Worm (Caenorhabditis elegans) whole organism, young adult: ENCODE measurements around the gene cyp-13A1.

ENCODE experiments used
- B0261.1 ChIP-seq: sonication (generic microtip); optimal IDR thresholded peaks from 2 replicates; lab custom pipeline; 2016; ENCODE audit warnings: mild to moderate bottlenecking, missing genetic modification characterization, moderate library complexity, missing compliant biosample characterization
- F22D6.2 ChIP-seq: sonication (generic microtip); optimal IDR thresholded peaks from 2 replicates; lab custom pipeline; 2016; ENCODE audit warnings: mild to moderate bottlenecking, missing genetic modification characterization, missing compliant biosample characterization
- F37B4.10 ChIP-seq: fragments of 200-800 bp; sonication (Bioruptor generic); IDR thresholded peaks from 2 replicates; pipeline ENCODE4 v1.3.6; 2022; ENCODE audit warnings: missing genetic modification characterization, missing compliant biosample characterization
- F39B2.1 ChIP-seq: fragments of 200-800 bp; sonication (Bioruptor generic); IDR thresholded peaks from 2 replicates; pipeline ENCODE4 v1.3.6; 2022; ENCODE audit warnings: missing genetic modification reagents, missing genetic modification characterization, missing compliant biosample characterization
- F52B5.7 ChIP-seq: sonication (generic microtip); optimal IDR thresholded peaks from 2 replicates; lab custom pipeline; 2016; ENCODE audit warnings: mild to moderate bottlenecking, missing genetic modification characterization, missing compliant biosample characterization
- F57C9.4 ChIP-seq: sonication (generic microtip); optimal IDR thresholded peaks from 2 replicates; lab custom pipeline; 2017; ENCODE audit warnings: mild to moderate bottlenecking, missing genetic modification characterization, missing compliant biosample characterization
- K11D2.4 ChIP-seq: fragments of 200-800 bp; sonication (Bioruptor generic); IDR thresholded peaks from 2 replicates; pipeline ENCODE4 v1.3.6; 2022; ENCODE audit warnings: missing genetic modification reagents, missing genetic modification characterization, missing compliant biosample characterization
- K12H6.12 ChIP-seq: fragments of 200-800 bp; sonication (Bioruptor generic); optimal IDR thresholded peaks from 2 replicates; lab custom pipeline; 2018; ENCODE audit warnings: mild to moderate bottlenecking, missing genetic modification characterization, missing compliant biosample characterization
- T26A5.8 ChIP-seq: sonication (generic microtip); optimal IDR thresholded peaks from 2 replicates; lab custom pipeline; 2016; ENCODE audit warnings: missing genetic modification characterization, missing compliant biosample characterization
- Y95B8A.8 ChIP-seq: fragments of 200-800 bp; sonication (Bioruptor generic); IDR thresholded peaks from 2 replicates; pipeline ENCODE4 v1.3.6; 2022; ENCODE audit warnings: missing genetic modification reagents, missing genetic modification characterization, missing compliant biosample characterization
- ZK185.1 ChIP-seq: sonication (generic microtip); optimal IDR thresholded peaks from 2 replicates; lab custom pipeline; 2016; ENCODE audit warnings: mild to moderate bottlenecking, missing genetic modification characterization, missing compliant biosample characterization; ENCODE audit not compliant: poor library complexity, severe bottlenecking
- aptf-3 ChIP-seq: fragments of 200-800 bp; sonication (Bioruptor generic); IDR thresholded peaks from 2 replicates; pipeline ENCODE4 v1.3.6; 2022; ENCODE audit warnings: missing genetic modification characterization, missing compliant biosample characterization
- attf-6 ChIP-seq: fragments of 200-800 bp; sonication (Bioruptor generic); IDR thresholded peaks from 2 replicates; pipeline ENCODE4 v1.3.6; 2022; ENCODE audit warnings: missing genetic modification reagents, missing genetic modification characterization, missing compliant biosample characterization
- bed-1 ChIP-seq: fragments of 200-800 bp; sonication (Bioruptor generic); IDR thresholded peaks from 2 replicates; pipeline ENCODE4 v1.3.6; 2022; ENCODE audit warnings: missing genetic modification reagents, missing genetic modification characterization, missing compliant biosample characterization
- cebp-2 ChIP-seq: fragments of 200-800 bp; sonication (Bioruptor generic); IDR thresholded peaks from 2 replicates; pipeline ENCODE4 v1.3.6; 2022; ENCODE audit warnings: missing genetic modification characterization, missing compliant biosample characterization
- ceh-27 ChIP-seq: fragments of 200-800 bp; sonication (Bioruptor generic); optimal IDR thresholded peaks from 2 replicates; lab custom pipeline; 2018; ENCODE audit warnings: mild to moderate bottlenecking, missing genetic modification characterization, moderate library complexity, missing compliant biosample characterization
- ceh-58 ChIP-seq: fragments of 200-800 bp; sonication (Bioruptor generic); IDR thresholded peaks from 2 replicates; pipeline ENCODE4 v1.3.6; 2022; ENCODE audit warnings: missing genetic modification characterization, missing compliant biosample characterization
- die-1 ChIP-seq: sonication (generic microtip); optimal IDR thresholded peaks from 2 replicates; lab custom pipeline; 2016; ENCODE audit warnings: missing genotype, mild to moderate bottlenecking, missing genetic modification characterization, missing compliant biosample characterization
- dox-1 ChIP-seq: fragments of 200-800 bp; sonication (Bioruptor generic); IDR thresholded peaks from 2 replicates; pipeline ENCODE4 v1.3.6; 2022; ENCODE audit warnings: missing genetic modification reagents, missing genetic modification characterization, missing compliant biosample characterization
- egl-44 ChIP-seq: fragments of 200-800 bp; sonication (Bioruptor generic); IDR thresholded peaks from 2 replicates; pipeline ENCODE4 v1.3.6; 2022; ENCODE audit warnings: missing genetic modification reagents, missing genetic modification characterization, missing compliant biosample characterization
- egrh-3 ChIP-seq: fragments of 200-800 bp; sonication (Bioruptor generic); IDR thresholded peaks from 2 replicates; pipeline ENCODE4 v1.3.6; 2022; ENCODE audit warnings: missing genetic modification reagents, missing genetic modification characterization, missing compliant biosample characterization
- fkh-3 ChIP-seq: sonication (generic microtip); optimal IDR thresholded peaks from 2 replicates; lab custom pipeline; 2016; ENCODE audit warnings: mild to moderate bottlenecking, missing genetic modification characterization, missing compliant biosample characterization
- hmg-1.2 ChIP-seq: fragments of 200-800 bp; sonication (Bioruptor generic); IDR thresholded peaks from 2 replicates; pipeline ENCODE4 v1.3.6; 2022; ENCODE audit warnings: missing genetic modification reagents, missing genetic modification characterization, missing compliant biosample characterization
- hrde-1 ChIP-seq: sonication (generic microtip); optimal IDR thresholded peaks from 2 replicates; lab custom pipeline; 2016; ENCODE audit warnings: missing genetic modification characterization, mild to moderate bottlenecking, missing compliant biosample characterization, moderate library complexity, missing genotype, missing genetic modification reagents, borderline replicate concordance
- let-607 ChIP-seq, 2 experiments: fragments of 200-800 bp in 1 of 2; sonication (Bioruptor generic) in 1 of 2; sonication (generic microtip) in 1 of 2; optimal IDR thresholded peaks; 2 replicates each; lab custom pipeline; 2016 to 2018; ENCODE audit warnings: mild to moderate bottlenecking in 2 of 2, missing compliant biosample characterization in 2 of 2, missing genetic modification characterization in 2 of 2, moderate library complexity in 2 of 2, missing genotype in 1 of 2
- lin-35 ChIP-seq, 3 experiments: fragments of 150-350 bp in 2 of 3; sonication (generic microtip) in 1 of 3; optimal IDR thresholded peaks; 2 replicates each; lab custom pipeline; 2014 to 2018; ENCODE audit warnings: missing biosample characterization in 3 of 3, missing genetic modification characterization in 3 of 3, missing genetic modification reagents in 3 of 3
- lin-40 ChIP-seq: sonication (generic microtip); optimal IDR thresholded peaks from 2 replicates; lab custom pipeline; 2016; ENCODE audit warnings: missing genetic modification characterization, mild to moderate bottlenecking, missing compliant biosample characterization, missing genotype, missing genetic modification reagents
- madf-3 ChIP-seq: fragments of 200-800 bp; sonication (Bioruptor generic); IDR thresholded peaks from 2 replicates; pipeline ENCODE4 v1.3.6; 2022; ENCODE audit warnings: missing genetic modification reagents, missing genetic modification characterization, missing compliant biosample characterization
- mcd-1 ChIP-seq: fragments of 200-800 bp; sonication (Bioruptor generic); IDR thresholded peaks from 2 replicates; pipeline ENCODE4 v1.3.6; 2022; ENCODE audit warnings: missing genetic modification reagents, missing genetic modification characterization, missing compliant biosample characterization
- mes-4 ChIP-seq: sonication (generic microtip); optimal IDR thresholded peaks from 2 replicates; lab custom pipeline; 2016; ENCODE audit warnings: missing genotype, missing genetic modification characterization, missing compliant biosample characterization
- nfya-2 ChIP-seq: fragments of 200-800 bp; sonication (Bioruptor generic); IDR thresholded peaks from 2 replicates; pipeline ENCODE4 v1.3.6; 2022; ENCODE audit warnings: missing genetic modification reagents, missing genetic modification characterization, missing compliant biosample characterization
- nhr-27 ChIP-seq: fragments of 200-800 bp; sonication (Bioruptor generic); optimal IDR thresholded peaks from 2 replicates; lab custom pipeline; 2018; ENCODE audit warnings: mild to moderate bottlenecking, missing genetic modification characterization, moderate library complexity, missing compliant biosample characterization
- repo-1 ChIP-seq: sonication (generic microtip); optimal IDR thresholded peaks from 2 replicates; lab custom pipeline; 2017; ENCODE audit warnings: mild to moderate bottlenecking, missing genetic modification characterization, missing compliant biosample characterization
- sdz-38 ChIP-seq: sonication (generic microtip); optimal IDR thresholded peaks from 2 replicates; lab custom pipeline; 2016; ENCODE audit warnings: missing genotype, missing genetic modification characterization, missing compliant biosample characterization
- sea-2 ChIP-seq: fragments of 200-800 bp; sonication (Bioruptor generic); IDR thresholded peaks from 2 replicates; pipeline ENCODE4 v1.3.6; 2022; ENCODE audit warnings: missing genetic modification characterization, missing compliant biosample characterization
- snpc-1.3 ChIP-seq: sonication (generic microtip); optimal IDR thresholded peaks from 2 replicates; lab custom pipeline; 2017; ENCODE audit warnings: missing genetic modification characterization, mild to moderate bottlenecking, missing compliant biosample characterization, antibody characterized with exemption, moderate library complexity, missing genotype, missing genetic modification reagents; ENCODE audit not compliant: insufficient read depth
- snpc-4 ChIP-seq, 5 experiments: fragments of 150-350 bp in 1 of 5; sonication (generic microtip) in 4 of 5; optimal IDR thresholded peaks; 2 replicates each; lab custom pipeline; 2014 to 2018; ENCODE audit warnings: missing genetic modification characterization in 5 of 5, missing biosample characterization in 3 of 5, antibody characterized with exemption in 2 of 5, mild to moderate bottlenecking in 2 of 5, missing compliant biosample characterization in 2 of 5, missing genotype in 2 of 5, moderate library complexity in 2 of 5, missing genetic modification reagents in 1 of 5
- somi-1 ChIP-seq: fragments of 200-800 bp; sonication (Bioruptor generic); optimal IDR thresholded peaks from 2 replicates; lab custom pipeline; 2018; ENCODE audit warnings: mild to moderate bottlenecking, missing genetic modification characterization, missing compliant biosample characterization
- sptf-2 ChIP-seq: fragments of 200-800 bp; sonication (Bioruptor generic); optimal IDR thresholded peaks from 2 replicates; lab custom pipeline; 2018; ENCODE audit warnings: mild to moderate bottlenecking, missing genetic modification characterization, missing compliant biosample characterization
- tbp1 ChIP-seq: fragments of 200-800 bp; sonication (Bioruptor generic); optimal IDR thresholded peaks from 2 replicates; lab custom pipeline; 2018; ENCODE audit warnings: mild to moderate bottlenecking, missing genetic modification characterization, missing compliant biosample characterization
- tbx-9 ChIP-seq: sonication (generic microtip); optimal IDR thresholded peaks from 2 replicates; lab custom pipeline; 2016; ENCODE audit warnings: borderline replicate concordance, missing genetic modification characterization, inconsistent platforms, missing compliant biosample characterization
- xnd-1 ChIP-seq: sonication (generic microtip); optimal IDR thresholded peaks from 2 replicates; lab custom pipeline; 2016; ENCODE audit warnings: missing genotype, missing genetic modification reagents, missing genetic modification characterization, missing compliant biosample characterization

cyp-13A1 gene

DNA sequence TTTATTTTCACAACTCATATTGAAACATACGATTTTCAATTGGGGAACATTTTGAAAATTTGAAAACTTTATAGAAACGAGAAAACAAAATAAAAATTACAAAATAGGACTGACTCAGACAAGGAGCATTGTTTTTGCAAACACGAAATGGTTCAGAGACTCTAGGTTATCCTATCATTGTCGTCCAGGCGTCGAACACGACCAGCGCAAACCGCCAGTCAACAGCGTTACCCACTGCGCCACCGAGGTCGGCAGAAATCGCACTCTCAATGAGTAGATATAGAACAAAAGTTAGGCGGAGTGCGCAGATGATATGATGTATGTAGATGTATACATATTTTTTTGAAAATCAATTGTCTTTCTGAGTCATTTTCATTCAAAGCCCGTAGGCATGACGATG is 7.1 kb downstream of the cyp-13A1 start (continued):
- TF ChIP-seq hmg-1.2 (GFP tag; lab: Robert Waterston, UW) (peak; percentile 70), sdz-38 (no peak), Y95B8A.8 (GFP tag; lab: Robert Waterston, UW) (peak; percentile 58; the same call in 1 of the 2 replicates), B0261.1 (tag; lab: Kevin White, UChicago) (peak; percentile 87), F37B4.10 (GFP tag; lab: Robert Waterston, UW) (no peak), ceh-58 (GFP tag; lab: Robert Waterston, UW) (no peak), F22D6.2 (tag; lab: Kevin White, UChicago) (no peak), ZK185.1 (tag; lab: Kevin White, UChicago) (peak; percentile 88), bed-1 (GFP tag; lab: Robert Waterston, UW) (peak; percentile 80; the same call in 1 of the 2 replicates), xnd-1 (peak; percentile 15), madf-3 (GFP tag; lab: Robert Waterston, UW) (0 out of 2 replicates have a peak, but pooled peaks have one; percentile 68), K11D2.4 (peak; percentile 42; the same call in 1 of the 2 replicates), lin-35 (GFP tag; optimal IDR thresholded peaks at IDR 0.05; lab: Kevin White, UChicago) (peak in 1 of 3 experiments; percentile 77), let-607 (tag; optimal IDR thresholded peaks at IDR 0.05; lab: Kevin White, UChicago) (peak; percentile 23 to 43), fkh-3 (tag; lab: Kevin White, UChicago) (peak; percentile 0), nhr-27 (tag; lab: Kevin White, UChicago) (no peak), mcd-1 (GFP tag; lab: Robert Waterston, UW) (peak; percentile 64; the same call in 1 of the 2 replicates), T26A5.8 (no peak), nfya-2 (GFP tag; lab: Robert Waterston, UW) (0 out of 2 replicates have a peak, but pooled peaks have one; percentile 77), lin-40 (peak; percentile 68), mes-4 (peak; percentile 39), hrde-1 (tag; lab: Kevin White, UChicago) (peak; percentile 61), egrh-3 (GFP tag; lab: Robert Waterston, UW) (peak; percentile 48), egl-44 (GFP tag; lab: Robert Waterston, UW) (peak; percentile 86), F39B2.1 (GFP tag; lab: Robert Waterston, UW) (no peak), tbp1 (GFP tag; lab: Kevin White, UChicago) (peak; percentile 97), dox-1 (GFP tag; lab: Robert Waterston, UW) (no peak; the same call in 1 of the 2 replicates), F52B5.7 (tag; lab: Kevin White, UChicago) (peak; percentile 13), sea-2 (GFP tag; lab: Robert Waterston, UW) (0 out of 2 replicates have a peak, but pooled peaks have one; percentile 54), cebp-2 (GFP tag; lab: Robert Waterston, UW) (peak; percentile 74; the same call in 1 of the 2 replicates), snpc-1.3 (tag; lab: Kevin White, UChicago) (peak; percentile 84)

- TF ChIP-seq tbx-9 (tag; lab: Kevin White, UChicago) (no peak), F57C9.4 (tag; lab: Kevin White, UChicago) (no peak), attf-6 (GFP tag; lab: Robert Waterston, UW) (no peak), repo-1 (no peak), die-1 (tag; lab: Kevin White, UChicago) (no peak), sptf-2 (GFP tag; lab: Kevin White, UChicago) (no peak), aptf-3 (no peak), K12H6.12 (no peak), cebp-2 (GFP tag; lab: Robert Waterston, UW) (no peak), snpc-4 (GFP tag; optimal IDR thresholded peaks at IDR 0.05; lab: Kevin White, UChicago) (no peak), snpc-4 (tag; optimal IDR thresholded peaks at IDR 0.05; lab: Kevin White, UChicago) (no peak), F37B4.10 (GFP tag; lab: Robert Waterston, UW) (no peak), somi-1 (no peak), ceh-27 (GFP tag; lab: Kevin White, UChicago) (no peak)
- TF ChIP-seq, all 124 proteins: peak for 0
These were observed 7.8 kb downstream of the cyp-13A1 start, which contains the start of gene ZK1321.4 for ce11 chrII:9773892-9774581. Gene ZK1321.4, minus strand, starts transcription at chrII:9773942.
